Fruit fly (Drosophila melanogaster) whole organism, embryonic: ENCODE measurements around the gene MBD-R2.

Experiments used
- CG10209 ChIP-seq: fragments of 200-800 bp; sonication (Bioruptor generic); optimal IDR thresholded peaks from 3 replicates; lab custom pipeline; 2017; ENCODE audit warnings: missing biosample characterization, mild to moderate bottlenecking, missing genetic modification characterization, missing genetic modification reagents
- CG12236 ChIP-seq: fragments of 200-800 bp; sonication (Bioruptor generic); optimal IDR thresholded peaks from 2 replicates; lab custom pipeline; 2016; ENCODE audit warnings: missing biosample characterization, missing genetic modification characterization
- CG12299 ChIP-seq: fragments of 200-800 bp; sonication (Bioruptor generic); optimal IDR thresholded peaks from 2 replicates; lab custom pipeline; 2018; ENCODE audit warnings: missing biosample characterization, mild to moderate bottlenecking, missing genetic modification characterization
- CG1233 ChIP-seq: fragments of 200-800 bp; sonication (Bioruptor generic); optimal IDR thresholded peaks from 4 replicates; lab custom pipeline; 2018; ENCODE audit warnings: missing biosample characterization, mild to moderate bottlenecking, missing genetic modification characterization
- CG12659 ChIP-seq: fragments of 200-800 bp; sonication (Bioruptor generic); optimal IDR thresholded peaks from 3 replicates; lab custom pipeline; 2017; ENCODE audit warnings: mild to moderate bottlenecking, missing biosample characterization, missing genetic modification reagents, missing genetic modification characterization
- CG15011 ChIP-seq: fragments of 200-800 bp; sonication (Bioruptor generic); optimal IDR thresholded peaks from 3 replicates; lab custom pipeline; 2018; ENCODE audit warnings: missing biosample characterization, mild to moderate bottlenecking, missing genetic modification characterization
- CG17385 ChIP-seq: fragments of 200-800 bp; sonication (Bioruptor generic); optimal IDR thresholded peaks from 3 replicates; lab custom pipeline; 2018; ENCODE audit warnings: missing biosample characterization, mild to moderate bottlenecking, missing genetic modification characterization
- CG1832 ChIP-seq: fragments of 200-800 bp; sonication (Bioruptor generic); optimal IDR thresholded peaks from 2 replicates; lab custom pipeline; 2017; ENCODE audit warnings: missing biosample characterization, mild to moderate bottlenecking, missing genetic modification characterization, inconsistent platforms
- CG3847 ChIP-seq: fragments of 200-800 bp; sonication (Bioruptor generic); IDR thresholded peaks from 2 replicates; pipeline ENCODE4 v1.3.6; 2022; ENCODE audit warnings: missing biosample characterization, missing genetic modification characterization
- CG3995 ChIP-seq: fragments of 200-800 bp; sonication (Bioruptor generic); optimal IDR thresholded peaks from 3 replicates; lab custom pipeline; 2016; ENCODE audit warnings: missing biosample characterization, missing genetic modification characterization
- CG7556 ChIP-seq: fragments of 200-800 bp; sonication (Bioruptor generic); optimal IDR thresholded peaks from 2 replicates; lab custom pipeline; 2017; ENCODE audit warnings: missing biosample characterization, mild to moderate bottlenecking, missing genetic modification characterization
- CG7745 ChIP-seq: fragments of 200-800 bp; sonication (Bioruptor generic); optimal IDR thresholded peaks from 2 replicates; lab custom pipeline; 2018; ENCODE audit warnings: missing biosample characterization, mild to moderate bottlenecking, missing genetic modification characterization, moderate library complexity
- CG7928 ChIP-seq: fragments of 200-800 bp; sonication (Bioruptor generic); optimal IDR thresholded peaks from 2 replicates; lab custom pipeline; 2017; ENCODE audit warnings: missing biosample characterization, mild to moderate bottlenecking, missing genetic modification characterization
- CG7987 ChIP-seq: fragments of 200-800 bp; sonication (Bioruptor generic); optimal IDR thresholded peaks from 2 replicates; lab custom pipeline; 2018; ENCODE audit warnings: missing biosample characterization, mild to moderate bottlenecking, missing genetic modification characterization, moderate library complexity
- CG8765 ChIP-seq: fragments of 200-800 bp; sonication (Bioruptor generic); IDR thresholded peaks from 2 replicates; pipeline ENCODE4 v1.3.6; 2022; ENCODE audit warnings: missing biosample characterization, missing genetic modification characterization
- CG9215 ChIP-seq: fragments of 200-800 bp; sonication (Bioruptor generic); IDR thresholded peaks from 2 replicates; pipeline ENCODE4 v1.3.6; 2022; ENCODE audit warnings: missing biosample characterization, missing genetic modification characterization
- CG9437 ChIP-seq: fragments of 200-800 bp; sonication (Bioruptor generic); optimal IDR thresholded peaks from 2 replicates; lab custom pipeline; 2018; ENCODE audit warnings: missing biosample characterization, mild to moderate bottlenecking, missing genetic modification characterization
- Deaf1 ChIP-seq: fragments of 200-800 bp; optimal IDR thresholded peaks from 3 replicates; lab custom pipeline; 2019; ENCODE audit warnings: missing biosample characterization, mild to moderate bottlenecking, missing genetic modification characterization, moderate library complexity
- Dref ChIP-seq: fragments of 200-800 bp; sonication (Bioruptor generic); IDR thresholded peaks from 2 replicates; pipeline ENCODE4 v1.3.6; 2022; ENCODE audit warnings: missing biosample characterization, missing genetic modification characterization
- GATAe ChIP-seq: fragments of 200-800 bp; sonication (Bioruptor generic); conservative IDR thresholded peaks from 2 replicates; pipeline ENCODE4 v1.3.6; 2022; ENCODE audit warnings: missing biosample characterization, missing genetic modification characterization
- Gug ChIP-seq: fragments of 200-800 bp; sonication (Bioruptor generic); IDR thresholded peaks from 4 replicates; pipeline ENCODE4 v1.3.6; 2022; ENCODE audit warnings: missing biosample characterization, missing genetic modification characterization
- Kr ChIP-seq: fragments of 200-800 bp; sonication (Bioruptor generic); optimal IDR thresholded peaks from 2 replicates; lab custom pipeline; 2017; ENCODE audit warnings: missing biosample characterization, mild to moderate bottlenecking, missing genetic modification characterization
- Mad ChIP-seq: fragments of 200-800 bp; sonication (Bioruptor generic); optimal IDR thresholded peaks from 2 replicates; lab custom pipeline; 2016; ENCODE audit warnings: missing biosample characterization, missing genetic modification characterization
- NfI ChIP-seq: fragments of 200-800 bp; sonication (Bioruptor generic); optimal IDR thresholded peaks from 3 replicates; lab custom pipeline; 2018; ENCODE audit warnings: missing biosample characterization, mild to moderate bottlenecking, missing genetic modification characterization, moderate library complexity
- Opbp ChIP-seq: fragments of 200-800 bp; sonication (Bioruptor generic); IDR thresholded peaks from 3 replicates; pipeline ENCODE4 v1.3.6; 2022; ENCODE audit warnings: missing biosample characterization, missing genetic modification characterization; ENCODE audit not compliant: partially characterized antibody
- Ravus ChIP-seq: fragments of 200-800 bp; sonication (Bioruptor generic); IDR thresholded peaks from 2 replicates; pipeline ENCODE4 v1.3.6; 2022; ENCODE audit warnings: missing biosample characterization, missing genetic modification characterization
- amos ChIP-seq: fragments of 200-800 bp; sonication (Bioruptor generic); IDR thresholded peaks from 2 replicates; pipeline ENCODE4 v1.3.6; 2022; ENCODE audit warnings: missing biosample characterization, missing genetic modification characterization; ENCODE audit not compliant: partially characterized antibody
- bcd ChIP-seq: fragments of 200-800 bp; sonication (Bioruptor generic); optimal IDR thresholded peaks from 2 replicates; lab custom pipeline; 2017; ENCODE audit warnings: missing biosample characterization, mild to moderate bottlenecking, missing genetic modification characterization
- bowl ChIP-seq: fragments of 200-800 bp; sonication (Bioruptor generic); IDR thresholded peaks from 2 replicates; pipeline ENCODE4 v1.3.6; 2022; ENCODE audit warnings: missing biosample characterization, missing genetic modification characterization
- br ChIP-seq: fragments of >200 bp; optimal IDR thresholded peaks from 2 replicates; lab custom pipeline; 2017
- chif ChIP-seq, 2 experiments: fragments of 200-800 bp; sonication (Bioruptor generic); optimal IDR thresholded peaks; 3 replicates each; lab custom pipeline; 2016; ENCODE audit warnings: missing biosample characterization in 2 of 2, missing genetic modification characterization in 2 of 2
- chm ChIP-seq: fragments of 200-800 bp; sonication (Bioruptor generic); IDR thresholded peaks from 2 replicates; pipeline ENCODE4 v1.3.6; 2022; ENCODE audit warnings: missing biosample characterization, missing genetic modification characterization
- crc ChIP-seq: fragments of 200-800 bp; sonication (Bioruptor generic); optimal IDR thresholded peaks from 2 replicates; lab custom pipeline; 2016; ENCODE audit warnings: missing biosample characterization, missing genetic modification characterization
- cwo ChIP-seq: fragments of 200-800 bp; sonication (Bioruptor generic); optimal IDR thresholded peaks from 3 replicates; lab custom pipeline; 2017; ENCODE audit warnings: missing biosample characterization, missing genetic modification characterization, mild to moderate bottlenecking, moderate library complexity, missing genetic modification reagents
- eve ChIP-seq, 2 experiments: fragments of >200 bp; optimal IDR thresholded peaks; 2 replicates each; lab custom pipeline; 2017; ENCODE audit warnings: missing biosample characterization in 2 of 2, missing genetic modification characterization in 2 of 2
- fu2 ChIP-seq: fragments of 200-800 bp; sonication (Bioruptor generic); optimal IDR thresholded peaks from 2 replicates; lab custom pipeline; 2016; ENCODE audit warnings: missing biosample characterization, missing genetic modification characterization
- hkb ChIP-seq, 2 experiments: fragments of 200-800 bp in 1 of 2; fragments of >200 bp in 1 of 2; sonication (Bioruptor generic) in 1 of 2; IDR thresholded peaks in 1 of 2; optimal IDR thresholded peaks in 1 of 2; 2 replicates each; pipeline versions ENCODE4 v1.3.6 to Lab custom; 2017 to 2022; ENCODE audit warnings: missing biosample characterization in 1 of 2, missing genetic modification characterization in 1 of 2
- kah ChIP-seq: fragments of 200-800 bp; sonication (Bioruptor generic); optimal IDR thresholded peaks from 2 replicates; lab custom pipeline; 2018; ENCODE audit warnings: missing biosample characterization, mild to moderate bottlenecking, missing genetic modification characterization
- knrl ChIP-seq: fragments of 200-800 bp; sonication (Bioruptor generic); IDR thresholded peaks from 3 replicates; pipeline ENCODE4 v1.3.6; 2022; ENCODE audit warnings: missing biosample characterization, missing genetic modification characterization; ENCODE audit not compliant: partially characterized antibody
- lola ChIP-seq, 3 experiments: fragments of >200 bp in 2 of 3; fragments of 200-800 bp in 1 of 3; sonication (Bioruptor generic) in 1 of 3; optimal IDR thresholded peaks; 2 replicates each; lab custom pipeline; 2017 to 2019; ENCODE audit warnings: missing biosample characterization in 3 of 3, missing genetic modification characterization in 3 of 3, mild to moderate bottlenecking in 1 of 3, moderate library complexity in 1 of 3
- nerfin-2 ChIP-seq: fragments of 200-800 bp; sonication (Bioruptor generic); IDR thresholded peaks from 2 replicates; pipeline ENCODE4 v1.3.6; 2022; ENCODE audit warnings: missing biosample characterization, missing genetic modification characterization; ENCODE audit not compliant: partially characterized antibody
- psq ChIP-seq: fragments of 200-800 bp; sonication (Bioruptor generic); optimal IDR thresholded peaks from 2 replicates; lab custom pipeline; 2017; ENCODE audit warnings: missing biosample characterization, missing genetic modification characterization
- ro ChIP-seq: fragments of 200-800 bp; sonication (Bioruptor generic); IDR thresholded peaks from 2 replicates; pipeline ENCODE4 v1.3.6; 2022; ENCODE audit warnings: missing biosample characterization, missing genetic modification characterization
- scrt ChIP-seq: fragments of 200-800 bp; sonication (Bioruptor generic); optimal IDR thresholded peaks from 2 replicates; lab custom pipeline; 2018; ENCODE audit warnings: missing biosample characterization, mild to moderate bottlenecking, missing genetic modification characterization, moderate library complexity
- slp2 ChIP-seq: fragments of 200-800 bp; sonication (Bioruptor generic); optimal IDR thresholded peaks from 2 replicates; lab custom pipeline; 2016; ENCODE audit warnings: missing biosample characterization, missing genetic modification characterization
- stwl ChIP-seq: fragments of 200-800 bp; sonication (Bioruptor generic); optimal IDR thresholded peaks from 3 replicates; lab custom pipeline; 2018; ENCODE audit warnings: missing biosample characterization, mild to moderate bottlenecking, missing genetic modification characterization, moderate library complexity
- tna ChIP-seq: fragments of 200-800 bp; sonication (Bioruptor generic); IDR thresholded peaks from 2 replicates; pipeline ENCODE4 v1.3.6; 2022; ENCODE audit warnings: missing biosample characterization, missing genetic modification characterization; ENCODE audit not compliant: partially characterized antibody
- zen ChIP-seq: fragments of 200-800 bp; sonication (Bioruptor generic); optimal IDR thresholded peaks from 3 replicates; lab custom pipeline; 2018; ENCODE audit warnings: missing biosample characterization, mild to moderate bottlenecking, missing genetic modification characterization, moderate library complexity
- zfh2 ChIP-seq: fragments of 200-800 bp; sonication (Bioruptor generic); optimal IDR thresholded peaks from 2 replicates; lab custom pipeline; 2016; ENCODE audit warnings: missing biosample characterization, missing genetic modification characterization

Gene MBD-R2

DNA sequence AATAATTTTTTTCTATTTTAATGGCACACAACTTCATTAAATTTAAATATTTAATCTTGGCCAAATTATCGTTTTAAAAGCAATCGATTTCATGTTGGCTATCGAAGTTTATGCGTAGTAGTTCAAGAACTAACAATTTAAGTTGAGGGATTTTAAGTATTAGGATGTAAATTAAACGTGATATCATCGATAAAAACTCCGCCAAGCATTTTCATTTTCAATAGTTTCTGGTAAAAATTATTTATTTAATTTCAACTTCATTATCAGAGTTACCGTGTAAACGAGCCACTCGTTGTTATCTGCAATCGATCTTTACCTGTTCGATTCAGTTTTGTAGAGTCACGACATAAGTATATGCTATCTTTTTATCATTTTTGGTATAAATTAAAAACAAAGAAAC, 46.9 kb upstream of the MBD-R2 start (continued):
- TF ChIP-seq Dref (peak; percentile 52), fu2 (peak; percentile 88), Deaf1 (peak; percentile 91), CG12236 (GFP tag; lab: Kevin White, UChicago) (peak; percentile 91), Gug (peak; percentile 64; the same call in 2 of the 4 replicates), CG1233 (GFP tag; lab: Kevin White, UChicago) (peak; percentile 98), zen (peak; percentile 100), psq (peak; percentile 87), lola (GFP tag; optimal IDR thresholded peaks at IDR 0.05; lab: Kevin White, UChicago) (peak in 1 of 3 experiments; percentile 99), CG10209 (GFP tag; lab: Kevin White, UChicago) (peak; percentile 97), eve (GFP tag; optimal IDR thresholded peaks at IDR 0.05; lab: Kevin White, UChicago) (no peak), CG3995 (GFP tag; lab: Kevin White, UChicago) (peak; percentile 89), Mad (peak; percentile 94), bowl (GFP tag; lab: Robert Waterston, UW) (peak; percentile 95), stwl (tag; lab: Kevin White, UChicago) (peak; percentile 99), CG3847 (peak; percentile 94), ro (GFP tag; lab: Robert Waterston, UW) (peak; percentile 63), CG15011 (GFP tag; lab: Kevin White, UChicago) (peak; percentile 94), kah (peak; percentile 97), hkb (optimal IDR thresholded peaks at IDR 0.05; lab: Kevin White, UChicago) (no peak), hkb (GFP tag; IDR thresholded peaks at IDR 0.05; lab: Robert Waterston, UW) (peak; percentile 99), cwo (GFP tag; lab: Kevin White, UChicago) (peak; percentile 94), scrt (GFP tag; lab: Kevin White, UChicago) (peak; percentile 99), CG7745 (tag; lab: Kevin White, UChicago) (peak; percentile 92), CG7928 (peak; percentile 88), CG12659 (GFP tag; lab: Kevin White, UChicago) (peak; percentile 97), slp2 (peak; percentile 93), Ravus (GFP tag; lab: Robert Waterston, UW) (peak; percentile 86), zfh2 (GFP tag; lab: Kevin White, UChicago) (peak; percentile 87), CG1832 (GFP tag; lab: Kevin White, UChicago) (no peak), CG7987 (peak; percentile 96), bcd (GFP tag; lab: Kevin White, UChicago) (peak; percentile 97), tna (no peak), Opbp (GFP tag; lab: Robert Waterston, UW) (no peak), chm (GFP tag; lab: Robert Waterston, UW) (peak; percentile 100), nerfin-2 (GFP tag; lab: Robert Waterston, UW) (no peak), CG17385 (GFP tag; lab: Kevin White, UChicago) (peak; percentile 96), GATAe (GFP tag; lab: Robert Waterston, UW) (peak; percentile 72; the same call in 1 of the 2 replicates), Kr (GFP tag; lab: Kevin White, UChicago) (peak; percentile 36), chif (GFP tag; optimal IDR thresholded peaks at IDR 0.05; lab: Kevin White, UChicago) (peak; percentile 95 to 99), CG8765 (GFP tag; lab: Robert Waterston, UW) (peak; percentile 91), CG12299 (peak; percentile 98), crc (GFP tag; lab: Kevin White, UChicago) (peak; percentile 91), CG9215 (peak; percentile 80; the same call in 1 of the 2 replicates), br (lab: Kevin White, UChicago) (no peak), amos (GFP tag; lab: Robert Waterston, UW) (no peak), CG7556 (GFP tag; lab: Kevin White, UChicago) (peak; percentile 95), knrl (0 out of 3 replicates have a peak, but pooled peaks have one; percentile 19), CG9437 (GFP tag; lab: Kevin White, UChicago) (peak; percentile 92), NfI (GFP tag; lab: Kevin White, UChicago) (peak; percentile 97)
